Fruit fly (Drosophila melanogaster) whole organism, embryonic: ENCODE results near the gene Naxd.

Source experiments
- ATbp ChIP-seq: fragments of 200-800 bp; sonication (Bioruptor generic); optimal IDR thresholded peaks from 2 replicates; lab custom pipeline; 2017; ENCODE audit warnings: missing biosample characterization, mild to moderate bottlenecking, missing genetic modification characterization, missing genetic modification reagents
- CG1024 ChIP-seq: fragments of 200-800 bp; sonication (Bioruptor generic); IDR thresholded peaks from 2 replicates; pipeline ENCODE4 v1.3.6; 2022; ENCODE audit warnings: missing biosample characterization, missing genetic modification characterization
- CG10274 ChIP-seq: fragments of 200-800 bp; sonication (Bioruptor generic); optimal IDR thresholded peaks from 3 replicates; lab custom pipeline; 2017; ENCODE audit warnings: missing biosample characterization, mild to moderate bottlenecking, missing genetic modification characterization
- CG12236 ChIP-seq: fragments of 200-800 bp; sonication (Bioruptor generic); optimal IDR thresholded peaks from 2 replicates; lab custom pipeline; 2016; ENCODE audit warnings: missing biosample characterization, missing genetic modification characterization
- CG12659 ChIP-seq: fragments of 200-800 bp; sonication (Bioruptor generic); optimal IDR thresholded peaks from 3 replicates; lab custom pipeline; 2017; ENCODE audit warnings: mild to moderate bottlenecking, missing biosample characterization, missing genetic modification reagents, missing genetic modification characterization
- CG13123 ChIP-seq: fragments of 200-800 bp; sonication (Bioruptor generic); optimal IDR thresholded peaks from 2 replicates; lab custom pipeline; 2016; ENCODE audit warnings: missing biosample characterization, missing genetic modification characterization
- CG13296 ChIP-seq: fragments of 200-800 bp; sonication (Bioruptor generic); optimal IDR thresholded peaks from 3 replicates; lab custom pipeline; 2018; ENCODE audit warnings: missing biosample characterization, mild to moderate bottlenecking, missing genetic modification characterization
- CG1529 ChIP-seq: fragments of 200-800 bp; sonication (Bioruptor generic); optimal IDR thresholded peaks from 3 replicates; lab custom pipeline; 2018; ENCODE audit warnings: missing biosample characterization, missing genetic modification characterization
- CG2712 ChIP-seq: fragments of 200-800 bp; optimal IDR thresholded peaks from 3 replicates; lab custom pipeline; 2019; ENCODE audit warnings: missing biosample characterization, mild to moderate bottlenecking, missing genetic modification characterization, moderate library complexity
- CG32772 ChIP-seq: fragments of 200-800 bp; sonication (Bioruptor generic); IDR thresholded peaks from 2 replicates; pipeline ENCODE4 v1.3.6; 2022; ENCODE audit warnings: missing biosample characterization, missing genetic modification characterization
- CG3995 ChIP-seq: fragments of 200-800 bp; sonication (Bioruptor generic); optimal IDR thresholded peaks from 3 replicates; lab custom pipeline; 2016; ENCODE audit warnings: missing biosample characterization, missing genetic modification characterization
- CG42726 ChIP-seq: fragments of 200-800 bp; sonication (Bioruptor generic); IDR thresholded peaks from 2 replicates; pipeline ENCODE4 v1.3.6; 2022; ENCODE audit warnings: missing biosample characterization, missing genetic modification characterization; ENCODE audit not compliant: partially characterized antibody
- CG4328 ChIP-seq: fragments of 200-800 bp; sonication (Bioruptor generic); optimal IDR thresholded peaks from 3 replicates; lab custom pipeline; 2017; ENCODE audit warnings: missing biosample characterization, missing genetic modification reagents, missing genetic modification characterization
- CG4707 ChIP-seq: fragments of 200-800 bp; sonication (Bioruptor generic); optimal IDR thresholded peaks from 2 replicates; lab custom pipeline; 2018; ENCODE audit warnings: missing biosample characterization, mild to moderate bottlenecking, missing genetic modification characterization, moderate library complexity
- CG4730 ChIP-seq: fragments of 200-800 bp; sonication (Bioruptor generic); IDR thresholded peaks from 2 replicates; pipeline ENCODE4 v1.3.6; 2022; ENCODE audit warnings: missing biosample characterization, missing genetic modification characterization
- CG5953 ChIP-seq: fragments of 200-800 bp; sonication (Bioruptor generic); IDR thresholded peaks from 2 replicates; pipeline ENCODE4 v1.3.6; 2022; ENCODE audit warnings: missing biosample characterization, missing genetic modification characterization
- CG6791 ChIP-seq: fragments of 200-800 bp; sonication (Bioruptor generic); IDR thresholded peaks from 3 replicates; pipeline ENCODE4 v1.3.6; 2022; ENCODE audit warnings: missing biosample characterization, missing genetic modification characterization; ENCODE audit not compliant: partially characterized antibody
- CG8359 ChIP-seq: fragments of 200-800 bp; sonication (Bioruptor generic); optimal IDR thresholded peaks from 2 replicates; lab custom pipeline; 2017; ENCODE audit warnings: missing biosample characterization, mild to moderate bottlenecking, missing genetic modification characterization, borderline replicate concordance
- CG8388 ChIP-seq: fragments of 200-800 bp; sonication (Bioruptor generic); optimal IDR thresholded peaks from 2 replicates; lab custom pipeline; 2019; ENCODE audit warnings: missing biosample characterization, mild to moderate bottlenecking, missing genetic modification characterization, moderate library complexity
- Dad ChIP-seq: fragments of 200-800 bp; sonication (Bioruptor generic); optimal IDR thresholded peaks from 3 replicates; lab custom pipeline; 2016; ENCODE audit warnings: missing biosample characterization, missing genetic modification characterization
- Dfd ChIP-seq, 2 experiments: fragments of >200 bp; optimal IDR thresholded peaks; 2 replicates each; lab custom pipeline; 2017; ENCODE audit warnings: missing biosample characterization in 2 of 2, missing genetic modification characterization in 2 of 2
- Drgx ChIP-seq: fragments of 200-800 bp; sonication (Bioruptor generic); IDR thresholded peaks from 2 replicates; pipeline ENCODE4 v1.3.6; 2022; ENCODE audit warnings: missing biosample characterization, missing genetic modification characterization
- ERR ChIP-seq: fragments of 200-800 bp; sonication (Bioruptor generic); optimal IDR thresholded peaks from 2 replicates; lab custom pipeline; 2016; ENCODE audit warnings: missing biosample characterization, missing genetic modification characterization
- HLH54F ChIP-seq: fragments of 200-800 bp; sonication (Bioruptor generic); optimal IDR thresholded peaks from 3 replicates; lab custom pipeline; 2016; ENCODE audit warnings: missing biosample characterization, missing genetic modification characterization
- HLHmδ ChIP-seq: fragments of 200-800 bp; sonication (Bioruptor generic); optimal IDR thresholded peaks from 2 replicates; lab custom pipeline; 2018; ENCODE audit warnings: missing biosample characterization, mild to moderate bottlenecking, missing genetic modification characterization, moderate library complexity
- Hey ChIP-seq: fragments of 200-800 bp; sonication (Bioruptor generic); optimal IDR thresholded peaks from 3 replicates; lab custom pipeline; 2018; ENCODE audit warnings: missing biosample characterization, mild to moderate bottlenecking, missing genetic modification characterization
- Kr ChIP-seq: fragments of 200-800 bp; sonication (Bioruptor generic); optimal IDR thresholded peaks from 2 replicates; lab custom pipeline; 2017; ENCODE audit warnings: missing biosample characterization, mild to moderate bottlenecking, missing genetic modification characterization
- Mrtf ChIP-seq: fragments of 200-800 bp; sonication (Bioruptor generic); IDR thresholded peaks from 3 replicates; pipeline ENCODE4 v1.3.6; 2022; ENCODE audit warnings: missing biosample characterization, missing genetic modification characterization
- NK7.1 ChIP-seq: fragments of 200-800 bp; sonication (Bioruptor generic); optimal IDR thresholded peaks from 3 replicates; lab custom pipeline; 2016; ENCODE audit warnings: missing biosample characterization, missing genetic modification characterization
- Sin3A ChIP-seq: fragments of >200 bp; optimal IDR thresholded peaks from 2 replicates; lab custom pipeline; 2018
- Taf1 ChIP-seq: fragments of 200-800 bp; sonication (Bioruptor generic); IDR thresholded peaks from 2 replicates; pipeline ENCODE4 v1.3.6; 2022; ENCODE audit warnings: missing biosample characterization, missing genetic modification characterization
- ab ChIP-seq: fragments of 200-800 bp; sonication (Bioruptor generic); optimal IDR thresholded peaks from 2 replicates; lab custom pipeline; 2016; ENCODE audit warnings: missing biosample characterization, missing genetic modification characterization
- abd-A ChIP-seq: fragments of 200-800 bp; sonication (Bioruptor generic); optimal IDR thresholded peaks from 3 replicates; lab custom pipeline; 2019; ENCODE audit warnings: missing biosample characterization, mild to moderate bottlenecking, missing genetic modification characterization, moderate library complexity
- chn ChIP-seq: fragments of 200-800 bp; sonication (Bioruptor generic); optimal IDR thresholded peaks from 2 replicates; lab custom pipeline; 2016; ENCODE audit warnings: missing biosample characterization, missing genetic modification characterization
- en ChIP-seq: fragments of 200-800 bp; sonication (Bioruptor generic); optimal IDR thresholded peaks from 2 replicates; lab custom pipeline; 2016; ENCODE audit warnings: missing biosample characterization, missing genetic modification characterization
- ham ChIP-seq: fragments of 200-800 bp; sonication (Bioruptor generic); IDR thresholded peaks from 2 replicates; pipeline ENCODE4 v1.3.6; 2022; ENCODE audit warnings: missing biosample characterization, missing genetic modification characterization
- hb ChIP-seq: fragments of 200-800 bp; sonication (Bioruptor generic); IDR thresholded peaks from 3 replicates; pipeline ENCODE4 v1.3.6; 2022; ENCODE audit warnings: missing biosample characterization, missing genetic modification characterization; ENCODE audit not compliant: partially characterized antibody
- hth ChIP-seq: fragments of >200 bp; optimal IDR thresholded peaks from 2 replicates; lab custom pipeline; 2017; ENCODE audit warnings: inconsistent platforms
- inv ChIP-seq: fragments of 200-800 bp; sonication (Bioruptor generic); IDR thresholded peaks from 2 replicates; pipeline ENCODE4 v1.3.6; 2022; ENCODE audit warnings: missing biosample characterization, missing genetic modification characterization; ENCODE audit not compliant: partially characterized antibody
- knrl ChIP-seq: fragments of 200-800 bp; sonication (Bioruptor generic); IDR thresholded peaks from 3 replicates; pipeline ENCODE4 v1.3.6; 2022; ENCODE audit warnings: missing biosample characterization, missing genetic modification characterization; ENCODE audit not compliant: partially characterized antibody
- nerfin-1 ChIP-seq: fragments of 200-800 bp; sonication (Bioruptor generic); optimal IDR thresholded peaks from 3 replicates; lab custom pipeline; 2019; ENCODE audit warnings: missing biosample characterization, mild to moderate bottlenecking, missing genetic modification characterization, moderate library complexity
- pros ChIP-seq: fragments of 200-800 bp; sonication (Bioruptor generic); optimal IDR thresholded peaks from 3 replicates; lab custom pipeline; 2019; ENCODE audit warnings: missing biosample characterization, mild to moderate bottlenecking, missing genetic modification characterization, moderate library complexity
- ro ChIP-seq: fragments of 200-800 bp; sonication (Bioruptor generic); IDR thresholded peaks from 2 replicates; pipeline ENCODE4 v1.3.6; 2022; ENCODE audit warnings: missing biosample characterization, missing genetic modification characterization
- sna ChIP-seq: fragments of 200-800 bp; sonication (Bioruptor generic); IDR thresholded peaks from 2 replicates; pipeline ENCODE4 v1.3.6; 2022; ENCODE audit warnings: missing biosample characterization, missing genetic modification characterization; ENCODE audit not compliant: partially characterized antibody
- sqz ChIP-seq: fragments of 200-800 bp; sonication (Bioruptor generic); optimal IDR thresholded peaks from 3 replicates; lab custom pipeline; 2018; ENCODE audit warnings: missing biosample characterization, mild to moderate bottlenecking, missing genetic modification characterization
- unpg ChIP-seq: fragments of 200-800 bp; sonication (Bioruptor generic); optimal IDR thresholded peaks from 3 replicates; lab custom pipeline; 2018; ENCODE audit warnings: missing biosample characterization, mild to moderate bottlenecking, missing genetic modification characterization, moderate library complexity
- vvl ChIP-seq: fragments of 200-800 bp; sonication (Bioruptor generic); IDR thresholded peaks from 2 replicates; pipeline ENCODE4 v1.3.6; 2022; ENCODE audit warnings: missing biosample characterization, missing genetic modification characterization
- zf30C ChIP-seq: fragments of 200-800 bp; sonication (Bioruptor generic); optimal IDR thresholded peaks from 3 replicates; lab custom pipeline; 2018; ENCODE audit warnings: missing biosample characterization, mild to moderate bottlenecking, missing genetic modification characterization
- zfh1 ChIP-seq: fragments of 200-800 bp; sonication (Bioruptor generic); IDR thresholded peaks from 3 replicates; pipeline ENCODE4 v1.3.6; 2022; ENCODE audit warnings: missing biosample characterization, missing genetic modification characterization

Gene Naxd

DNA sequence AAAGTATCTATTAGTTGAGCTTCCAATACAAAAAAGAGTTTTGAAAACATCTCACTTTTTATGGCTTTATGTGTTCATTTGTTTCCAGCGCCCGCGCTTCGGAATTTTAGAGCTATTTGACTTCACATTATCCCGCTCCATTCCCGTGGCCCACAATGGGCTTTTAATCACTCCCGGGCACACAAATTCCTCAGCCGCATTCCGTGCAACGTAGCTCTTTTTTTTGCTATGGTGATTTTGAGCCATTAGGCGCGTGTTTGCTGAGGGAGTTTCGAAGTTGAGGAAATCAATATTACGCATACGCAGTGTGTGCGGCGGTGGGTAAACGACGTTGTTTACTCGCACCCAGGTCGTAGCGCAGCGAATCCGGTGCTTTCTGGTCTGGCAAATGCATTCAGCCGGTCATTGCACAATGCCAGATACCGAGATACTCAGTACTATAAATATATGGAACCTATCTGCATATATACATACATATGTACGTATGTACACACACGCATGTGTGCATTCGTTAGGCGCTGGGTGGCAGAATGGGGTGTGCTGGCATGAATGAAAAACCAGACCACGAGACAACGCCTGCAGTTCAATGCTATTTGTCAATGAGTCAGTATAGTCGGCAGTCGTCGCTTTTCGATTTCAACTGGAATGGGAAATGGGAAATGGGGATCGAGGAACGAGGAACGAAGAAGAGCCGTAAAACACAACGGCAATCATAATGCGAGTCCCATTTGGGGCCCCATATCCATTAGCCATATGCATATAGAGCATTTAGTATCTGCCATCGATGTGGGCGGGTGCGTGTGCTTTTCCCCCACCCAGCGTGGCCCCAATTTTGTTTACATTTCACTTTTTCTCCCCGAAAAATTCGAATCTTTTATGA lies 24.2 kb downstream of the Naxd start (continued):
- TF ChIP-seq zfh1, result 0 out of 3 replicates have a peak, but pooled peaks have one; percentile 32
- no peak for TF ChIP-seq hb (GFP tag; lab: Robert Waterston, UW)
- TF ChIP-seq CG8359, result peak; percentile 34
- 0 out of 3 replicates have a peak, but pooled peaks have one; percentile 46 for TF ChIP-seq Mrtf (GFP tag; lab: Robert Waterston, UW)
- peak; percentile 52 for TF ChIP-seq sqz (GFP tag; lab: Kevin White, UChicago)
- no peak for TF ChIP-seq pros (GFP tag; lab: Kevin White, UChicago)
- TF ChIP-seq knrl (GFP tag; lab: Robert Waterston, UW), result no peak
- TF ChIP-seq CG4707 (GFP tag; lab: Kevin White, UChicago), result peak; percentile 10
- TF ChIP-seq CG2712 (tag; lab: Kevin White, UChicago), result no peak
- peak; percentile 20 for TF ChIP-seq HLHmδ (GFP tag; lab: Kevin White, UChicago)
- no peak for TF ChIP-seq ab (GFP tag; lab: Kevin White, UChicago)
- no peak for TF ChIP-seq ham (GFP tag; lab: Robert Waterston, UW)
- peak; percentile 10; the same call in 1 of the 2 replicates for TF ChIP-seq vvl (GFP tag; lab: Robert Waterston, UW)
- no peak for TF ChIP-seq CG12659 (GFP tag; lab: Kevin White, UChicago)
- peak; percentile 42 for TF ChIP-seq abd-A (tag; lab: Kevin White, UChicago)
- no peak for TF ChIP-seq CG13296 (GFP tag; lab: Kevin White, UChicago)
- no peak for TF ChIP-seq unpg (GFP tag; lab: Kevin White, UChicago)
- 0 out of 2 replicates have a peak, but pooled peaks have one; percentile 23 for TF ChIP-seq CG1024 (GFP tag; lab: Robert Waterston, UW)
- peak; percentile 88 for TF ChIP-seq ATbp (GFP tag; lab: Kevin White, UChicago)
- TF ChIP-seq en (GFP tag; lab: Kevin White, UChicago), result no peak
- no peak for TF ChIP-seq CG32772 (GFP tag; lab: Robert Waterston, UW)
- no peak for TF ChIP-seq Dad
- no peak for TF ChIP-seq CG3995 (GFP tag; lab: Kevin White, UChicago)
- TF ChIP-seq Kr (GFP tag; lab: Kevin White, UChicago), result no peak
- TF ChIP-seq CG10274 (GFP tag; lab: Kevin White, UChicago), result no peak
- no peak for TF ChIP-seq ro
- TF ChIP-seq CG13123 (GFP tag; lab: Kevin White, UChicago), result no peak
- TF ChIP-seq Dfd (GFP tag; optimal IDR thresholded peaks at IDR 0.05; lab: Kevin White, UChicago), result no peak
- TF ChIP-seq CG1529 (GFP tag; lab: Kevin White, UChicago), result peak; percentile 36
- TF ChIP-seq inv (GFP tag; lab: Robert Waterston, UW), result no peak
- TF ChIP-seq CG5953, result peak; percentile 70
- TF ChIP-seq CG6791, result no peak
- no peak for TF ChIP-seq chn (GFP tag; lab: Kevin White, UChicago)
- peak; percentile 3 for TF ChIP-seq Hey (tag; lab: Kevin White, UChicago)
- no peak for TF ChIP-seq zf30C (GFP tag; lab: Kevin White, UChicago)
- peak; percentile 1 for TF ChIP-seq CG8388 (GFP tag; lab: Kevin White, UChicago)
- TF ChIP-seq Taf1, result no peak
- no peak for TF ChIP-seq hth
- TF ChIP-seq Sin3A (lab: Kevin White, UChicago), result no peak
- TF ChIP-seq Drgx (GFP tag; lab: Robert Waterston, UW), result peak; percentile 49; the same call in 1 of the 2 replicates
- no peak for TF ChIP-seq ERR (GFP tag; lab: Kevin White, UChicago)
- no peak for TF ChIP-seq CG4730 (GFP tag; lab: Robert Waterston, UW)
- TF ChIP-seq CG4328 (GFP tag; lab: Kevin White, UChicago), result no peak
- no peak for TF ChIP-seq CG42726 (GFP tag; lab: Robert Waterston, UW)
- no peak for TF ChIP-seq HLH54F
- TF ChIP-seq CG12236 (GFP tag; lab: Kevin White, UChicago), result no peak
- TF ChIP-seq NK7.1 (GFP tag; lab: Kevin White, UChicago), result no peak
- TF ChIP-seq nerfin-1 (tag; lab: Kevin White, UChicago), result peak; percentile 1
- 0 out of 2 replicates have a peak, but pooled peaks have one; percentile 18 for TF ChIP-seq sna
